Comparison of ENCODE assay signal across 5 worm cellular contexts in genomic region chrV:13043832-13044521, ce11.
TF ChIP-seq lines count a peak whose summit lies in the region.

No protein-coding gene starts in this region.

TF ChIP-seq in whole organism, L1 larva, 84 proteins besides CTCF, POLR2A, EP300 and RAD21:
- TF ChIP-seq ztf-11 (tag; optimal IDR thresholded peaks at IDR 0.05; lab: Kevin White, UChicago) (no peak), ets-5 (GFP tag; IDR thresholded peaks at IDR 0.05; lab: Robert Waterston, UW) (no peak), C34B4.2 (tag; optimal IDR thresholded peaks at IDR 0.05; lab: Kevin White, UChicago) (no peak), lin-35 (GFP tag; optimal IDR thresholded peaks at IDR 0.05; lab: Kevin White, UChicago) (peak in 1 of 2 experiments; percentile 9), jun-1 (tag; optimal IDR thresholded peaks at IDR 0.05; lab: Kevin White, UChicago) (peak; percentile 25), efl-1 (optimal IDR thresholded peaks at IDR 0.05; lab: Kevin White, UChicago) (no peak), efl-1 (GFP tag; optimal IDR thresholded peaks at IDR 0.05 in 1 of 2; lab: Kevin White, UChicago) (peak in 1 of 2 experiments; percentile 62), elt-2 (tag; optimal IDR thresholded peaks at IDR 0.05; lab: Kevin White, UChicago) (peak; percentile 62)
TF ChIP-seq in whole organism, L1 larva: peak in this region for 4.

TF ChIP-seq in whole organism, L3 larva, 47 proteins besides CTCF, POLR2A, EP300 and RAD21:
- peak; percentile 18 for TF ChIP-seq pha-4 (tag; optimal IDR thresholded peaks at IDR 0.05; lab: Kevin White, UChicago)
- peak; percentile 62 for TF ChIP-seq pqm-1 (tag; optimal IDR thresholded peaks at IDR 0.05; lab: Kevin White, UChicago)
- peak; percentile 77 for TF ChIP-seq elt-2 (tag; optimal IDR thresholded peaks at IDR 0.05; lab: Kevin White, UChicago)
- no peak for TF ChIP-seq unc-62 (GFP tag; optimal IDR thresholded peaks at IDR 0.05; lab: Kevin White, UChicago)

TF ChIP-seq in whole organism, L4 larva, 104 proteins besides CTCF, POLR2A, EP300 and RAD21:
- TF ChIP-seq dmd-9 (GFP tag; IDR thresholded peaks at IDR 0.05; lab: Robert Waterston, UW) (no peak), R02D3.7 (tag; optimal IDR thresholded peaks at IDR 0.05; lab: Kevin White, UChicago) (no peak), nhr-28 (tag; optimal IDR thresholded peaks at IDR 0.05; lab: Kevin White, UChicago) (peak; percentile 50), T20F7.1 (GFP tag; optimal IDR thresholded peaks at IDR 0.05; lab: Kevin White, UChicago) (no peak), F44E2.7 (GFP tag; IDR thresholded peaks at IDR 0.05; lab: Robert Waterston, UW) (no peak), lin-38 (GFP tag; IDR thresholded peaks at IDR 0.05; lab: Robert Waterston, UW) (peak; percentile 25; the same call in 1 of the 2 replicates), sdz-12 (GFP tag; optimal IDR thresholded peaks at IDR 0.05; lab: Kevin White, UChicago) (no peak), hlh-11 (tag; optimal IDR thresholded peaks at IDR 0.05; lab: Kevin White, UChicago) (peak; percentile 4), Y105C5A.15 (GFP tag; IDR thresholded peaks at IDR 0.05; lab: Robert Waterston, UW) (no peak), D1046.2 (GFP tag; IDR thresholded peaks at IDR 0.05; lab: Robert Waterston, UW) (0 out of 2 replicates have a peak, but pooled peaks have one; percentile 13), unc-39 (tag; optimal IDR thresholded peaks at IDR 0.05; lab: Kevin White, UChicago) (no peak), dve-1 (tag; optimal IDR thresholded peaks at IDR 0.05; lab: Kevin White, UChicago; ENCODE audit: insufficient read depth) (peak; percentile 26), aly-2 (tag; optimal IDR thresholded peaks at IDR 0.05; lab: Kevin White, UChicago) (no peak), zip-11 (GFP tag; IDR thresholded peaks at IDR 0.05; lab: Robert Waterston, UW) (no peak), Y5F2A.4 (GFP tag; optimal IDR thresholded peaks at IDR 0.05; lab: Kevin White, UChicago) (no peak), ZK337.2 (GFP tag; IDR thresholded peaks at IDR 0.05; lab: Robert Waterston, UW) (no peak), mdt-29 (GFP tag; IDR thresholded peaks at IDR 0.05; lab: Robert Waterston, UW) (no peak), ceh-62 (tag; optimal IDR thresholded peaks at IDR 0.05; lab: Kevin White, UChicago) (no peak), F37D6.2 (tag; optimal IDR thresholded peaks at IDR 0.05; lab: Kevin White, UChicago) (no peak), pqm-1 (tag; optimal IDR thresholded peaks at IDR 0.05; lab: Kevin White, UChicago) (peak; percentile 17), lsy-2 (tag; optimal IDR thresholded peaks at IDR 0.05; lab: Kevin White, UChicago) (no peak)

TF ChIP-seq in whole organism, late embryonic, 69 proteins besides CTCF, POLR2A, EP300 and RAD21:
- TF ChIP-seq fax-1 (tag; optimal IDR thresholded peaks at IDR 0.05; lab: Kevin White, UChicago) (no peak), syd-9 (tag; optimal IDR thresholded peaks at IDR 0.05; lab: Kevin White, UChicago) (no peak), ztf-16 (tag; optimal IDR thresholded peaks at IDR 0.05; lab: Kevin White, UChicago) (no peak), ceh-30 (tag; optimal IDR thresholded peaks at IDR 0.05; lab: Kevin White, UChicago) (no peak), ceh-34 (tag; optimal IDR thresholded peaks at IDR 0.05; lab: Kevin White, UChicago) (no peak), hlh-13 (GFP tag; optimal IDR thresholded peaks at IDR 0.05; lab: Kevin White, UChicago) (no peak), elt-2 (tag; optimal IDR thresholded peaks at IDR 0.05; lab: Kevin White, UChicago) (peak; percentile 43), ceh-9 (tag; optimal IDR thresholded peaks at IDR 0.05; lab: Kevin White, UChicago) (no peak), ceh-24 (tag; optimal IDR thresholded peaks at IDR 0.05; lab: Kevin White, UChicago) (no peak), nhr-11 (tag; optimal IDR thresholded peaks at IDR 0.05; lab: Kevin White, UChicago) (no peak), hlh-30 (tag; optimal IDR thresholded peaks at IDR 0.05; lab: Kevin White, UChicago; ENCODE audit: insufficient read depth) (peak; percentile 56), unc-42 (tag; optimal IDR thresholded peaks at IDR 0.05; lab: Kevin White, UChicago) (no peak), fkh-6 (tag; optimal IDR thresholded peaks at IDR 0.05; lab: Kevin White, UChicago) (no peak), zip-5 (tag; optimal IDR thresholded peaks at IDR 0.05; lab: Kevin White, UChicago) (no peak), pqm-1 (tag; optimal IDR thresholded peaks at IDR 0.05; lab: Kevin White, UChicago) (no peak), pha-2 (tag; optimal IDR thresholded peaks at IDR 0.05; lab: Kevin White, UChicago) (no peak)

TF ChIP-seq in whole organism, young adult, 124 proteins besides CTCF, POLR2A, EP300 and RAD21:
- no peak for TF ChIP-seq nhr-179 (tag; optimal IDR thresholded peaks at IDR 0.05; lab: Kevin White, UChicago)
- TF ChIP-seq rcor-1 (GFP tag; IDR thresholded peaks at IDR 0.05; lab: Robert Waterston, UW): no peak
- peak; percentile 51 for TF ChIP-seq ets-4 (GFP tag; optimal IDR thresholded peaks at IDR 0.05; lab: Kevin White, UChicago)
- TF ChIP-seq attf-6 (GFP tag; IDR thresholded peaks at IDR 0.05; lab: Robert Waterston, UW): no peak
- 0 out of 2 replicates have a peak, but pooled peaks have one; percentile 5 for TF ChIP-seq pbrm-1 (GFP tag; IDR thresholded peaks at IDR 0.05; lab: Robert Waterston, UW)
- peak; percentile 31 for TF ChIP-seq nhr-80 (tag; optimal IDR thresholded peaks at IDR 0.05; lab: Kevin White, UChicago)
- TF ChIP-seq atf-7 (tag; optimal IDR thresholded peaks at IDR 0.05; lab: Kevin White, UChicago): peak; percentile 34
